5 fruit fly cellular contexts compared by ENCODE assay signal in genomic region chr3L:17907609-17908160, dm6.
TF ChIP-seq lines count a peak whose summit lies in the region.

TSS of gene Prestin (minus strand) at chr3L:17907812.
TSS of gene Wdr92 (plus strand) at chr3L:17908143.

- TF ChIP-seq CTCF in whole organism, embryonic (GFP tag; optimal IDR thresholded peaks at IDR 0.05; lab: Kevin White, UChicago): peak; percentile 56

TF ChIP-seq in whole organism, adult, 20 proteins besides CTCF, POLR2A, EP300 and RAD21:
- TF ChIP-seq CG11617 (GFP tag; optimal IDR thresholded peaks at IDR 0.05; lab: Kevin White, UChicago) (peak; percentile 40), Clk (GFP tag; optimal IDR thresholded peaks at IDR 0.05; lab: Kevin White, UChicago) (no peak), cic (GFP tag; optimal IDR thresholded peaks at IDR 0.05; lab: Kevin White, UChicago) (peak; percentile 68), CG7101 (tag; optimal IDR thresholded peaks at IDR 0.05; lab: Kevin White, UChicago) (peak; percentile 27), kay (GFP tag; lab: Kevin White, UChicago; ENCODE audit: borderline replicate concordance) (peak; percentile 69), CG12768 (GFP tag; optimal IDR thresholded peaks at IDR 0.05; lab: Kevin White, UChicago) (peak; percentile 16), Crg-1 (GFP tag; optimal IDR thresholded peaks at IDR 0.05; lab: Kevin White, UChicago) (peak; percentile 42), CG33017 (tag; optimal IDR thresholded peaks at IDR 0.05; lab: Kevin White, UChicago) (peak; percentile 16), cnc (optimal IDR thresholded peaks at IDR 0.05; lab: Kevin White, UChicago) (no peak), ovo (GFP tag; optimal IDR thresholded peaks at IDR 0.05; lab: Kevin White, UChicago) (no peak), CG14711 (tag; optimal IDR thresholded peaks at IDR 0.05; lab: Kevin White, UChicago) (peak; percentile 42), Hr96 (GFP tag; optimal IDR thresholded peaks at IDR 0.05; lab: Kevin White, UChicago) (no peak), tj (GFP tag; optimal IDR thresholded peaks at IDR 0.05; lab: Kevin White, UChicago) (peak; percentile 86), Mnt (GFP tag; optimal IDR thresholded peaks at IDR 0.05; lab: Kevin White, UChicago) (peak; percentile 67), toe (GFP tag; optimal IDR thresholded peaks at IDR 0.05; lab: Kevin White, UChicago) (peak; percentile 8), pad (GFP tag; optimal IDR thresholded peaks at IDR 0.05; lab: Kevin White, UChicago) (no peak)
TF ChIP-seq in whole organism, adult: peak in this region for 11.

TF ChIP-seq in whole organism, embryonic, 481 proteins besides CTCF, POLR2A, EP300 and RAD21 (continues in another document):
- TF ChIP-seq onecut (GFP tag; IDR thresholded peaks at IDR 0.05; lab: Robert Waterston, UW): no peak
- TF ChIP-seq zfh1 (GFP tag; IDR thresholded peaks at IDR 0.05; lab: Robert Waterston, UW): no peak
- TF ChIP-seq CG14050 (GFP tag; IDR thresholded peaks at IDR 0.05; lab: Robert Waterston, UW): no peak
- no peak for TF ChIP-seq CG30403 (GFP tag; optimal IDR thresholded peaks at IDR 0.05; lab: Kevin White, UChicago)
- no peak for TF ChIP-seq CG7786 (GFP tag; optimal IDR thresholded peaks at IDR 0.05; lab: Kevin White, UChicago)
- no peak for TF ChIP-seq toy (GFP tag; IDR thresholded peaks at IDR 0.05; lab: Robert Waterston, UW)
- no peak for TF ChIP-seq TFAM (GFP tag; optimal IDR thresholded peaks at IDR 0.05; lab: Kevin White, UChicago)
- no peak for TF ChIP-seq kay (GFP tag; optimal IDR thresholded peaks at IDR 0.05; lab: Kevin White, UChicago)
- peak; percentile 21 for TF ChIP-seq corto (GFP tag; optimal IDR thresholded peaks at IDR 0.05; lab: Kevin White, UChicago)
- no peak for TF ChIP-seq Sry-β (GFP tag; optimal IDR thresholded peaks at IDR 0.05; lab: Kevin White, UChicago)
- no peak for TF ChIP-seq oc (tag; optimal IDR thresholded peaks at IDR 0.05; lab: Kevin White, UChicago)
- TF ChIP-seq CG5953 (GFP tag; IDR thresholded peaks at IDR 0.05; lab: Robert Waterston, UW): no peak
- TF ChIP-seq CG3407 (GFP tag; optimal IDR thresholded peaks at IDR 0.05; lab: Kevin White, UChicago): no peak
- TF ChIP-seq Dfd (GFP tag; optimal IDR thresholded peaks at IDR 0.05; lab: Kevin White, UChicago): no peak
- TF ChIP-seq pita (GFP tag; optimal IDR thresholded peaks at IDR 0.05; lab: Kevin White, UChicago): no peak
- TF ChIP-seq eyg (GFP tag; optimal IDR thresholded peaks at IDR 0.05; lab: Kevin White, UChicago): no peak
- TF ChIP-seq CG7928 (GFP tag; optimal IDR thresholded peaks at IDR 0.05; lab: Kevin White, UChicago): no peak
- no peak for TF ChIP-seq Ravus (GFP tag; IDR thresholded peaks at IDR 0.05; lab: Robert Waterston, UW)
- peak; percentile 59 to 98 for TF ChIP-seq crp (GFP tag; optimal IDR thresholded peaks at IDR 0.05; lab: Kevin White, UChicago)
- TF ChIP-seq Ada2b (GFP tag; IDR thresholded peaks at IDR 0.05; lab: Robert Waterston, UW): no peak

TF ChIP-seq in whole organism, prepupa, 60 proteins besides CTCF, POLR2A, EP300 and RAD21 (continues in another document):
- TF ChIP-seq CG11902 (GFP tag; optimal IDR thresholded peaks at IDR 0.05; lab: Kevin White, UChicago) (no peak), CG4318 (GFP tag; optimal IDR thresholded peaks at IDR 0.05; lab: Kevin White, UChicago) (no peak), Sox102F (GFP tag; optimal IDR thresholded peaks at IDR 0.05; lab: Kevin White, UChicago) (peak; percentile 35), CG10669 (GFP tag; optimal IDR thresholded peaks at IDR 0.05; lab: Kevin White, UChicago) (peak; percentile 30), CG6276 (GFP tag; optimal IDR thresholded peaks at IDR 0.05; lab: Kevin White, UChicago) (no peak), vri (GFP tag; optimal IDR thresholded peaks at IDR 0.05; lab: Kevin White, UChicago) (peak; percentile 76), Ets96B (tag; optimal IDR thresholded peaks at IDR 0.05; lab: Kevin White, UChicago) (no peak), CG8119 (GFP tag; IDR thresholded peaks at IDR 0.05; lab: Robert Waterston, UW) (no peak; the same call in 2 of the 3 replicates), cyc (GFP tag; optimal IDR thresholded peaks at IDR 0.05; lab: Kevin White, UChicago) (peak; percentile 2), OdsH (GFP tag; optimal IDR thresholded peaks at IDR 0.05; lab: Kevin White, UChicago) (peak; percentile 8), Hr4 (GFP tag; optimal IDR thresholded peaks at IDR 0.05; lab: Kevin White, UChicago) (no peak), CG15336 (GFP tag; IDR thresholded peaks at IDR 0.05; lab: Robert Waterston, UW) (peak; percentile 57; the same call in 1 of the 2 replicates), Sox14 (GFP tag; optimal IDR thresholded peaks at IDR 0.05; lab: Kevin White, UChicago) (peak; percentile 52), CG10631 (GFP tag; optimal IDR thresholded peaks at IDR 0.05; lab: Kevin White, UChicago) (no peak), CG34406 (GFP tag; optimal IDR thresholded peaks at IDR 0.05; lab: Kevin White, UChicago) (no peak), CG6808 (GFP tag; optimal IDR thresholded peaks at IDR 0.05; lab: Kevin White, UChicago) (peak; percentile 36), Sox15 (GFP tag; optimal IDR thresholded peaks at IDR 0.05; lab: Kevin White, UChicago) (no peak), pdm3 (GFP tag; optimal IDR thresholded peaks at IDR 0.05; lab: Kevin White, UChicago) (no peak), acj6 (GFP tag; optimal IDR thresholded peaks at IDR 0.05; lab: Kevin White, UChicago) (no peak), Gug (GFP tag; IDR thresholded peaks at IDR 0.05; lab: Robert Waterston, UW) (no peak)

TF ChIP-seq in whole organism, pupa, 21 proteins besides CTCF, POLR2A, EP300 and RAD21:
- TF ChIP-seq CG15710 (tag; optimal IDR thresholded peaks at IDR 0.05; lab: Kevin White, UChicago) (peak; percentile 28), CG34367 (tag; optimal IDR thresholded peaks at IDR 0.05; lab: Kevin White, UChicago) (peak; percentile 37), Ets98B (GFP tag; IDR thresholded peaks at IDR 0.05; lab: Robert Waterston, UW) (peak; percentile 53; the same call in 1 of the 2 replicates), CG8301 (tag; optimal IDR thresholded peaks at IDR 0.05; lab: Kevin White, UChicago) (peak; percentile 29), CG13204 (GFP tag; optimal IDR thresholded peaks at IDR 0.05; lab: Kevin White, UChicago) (no peak), rn (GFP tag; IDR thresholded peaks at IDR 0.05; lab: Robert Waterston, UW) (no peak), Pif1B (GFP tag; optimal IDR thresholded peaks at IDR 0.05; lab: Kevin White, UChicago) (peak; percentile 16), fd96Ca (GFP tag; IDR thresholded peaks at IDR 0.05; lab: Robert Waterston, UW) (no peak), CG8159 (tag; optimal IDR thresholded peaks at IDR 0.05; lab: Kevin White, UChicago) (no peak), CG12605 (GFP tag; IDR thresholded peaks at IDR 0.05; lab: Robert Waterston, UW) (peak; percentile 64), gl (tag; optimal IDR thresholded peaks at IDR 0.05; lab: Kevin White, UChicago) (peak; percentile 60), CG10348 (GFP tag; IDR thresholded peaks at IDR 0.05; lab: Robert Waterston, UW) (no peak), Pif1A (GFP tag; optimal IDR thresholded peaks at IDR 0.05; lab: Kevin White, UChicago) (no peak), CG14655 (GFP tag; optimal IDR thresholded peaks at IDR 0.05; lab: Kevin White, UChicago) (no peak), Snoo (tag; optimal IDR thresholded peaks at IDR 0.05; lab: Kevin White, UChicago) (peak; percentile 32), CG4496 (GFP tag; IDR thresholded peaks at IDR 0.05; lab: Robert Waterston, UW) (peak; percentile 64; the same call in 2 of the 3 replicates), CG17806 (tag; optimal IDR thresholded peaks at IDR 0.05; lab: Kevin White, UChicago) (peak; percentile 13), CG9948 (tag; optimal IDR thresholded peaks at IDR 0.05; lab: Kevin White, UChicago) (no peak), EcR (GFP tag; optimal IDR thresholded peaks at IDR 0.05; lab: Kevin White, UChicago) (peak; percentile 69), D1 (tag; optimal IDR thresholded peaks at IDR 0.05; lab: Kevin White, UChicago) (peak; percentile 31), CG32121 (GFP tag; IDR thresholded peaks at IDR 0.05; lab: Robert Waterston, UW) (peak; percentile 46; the same call in 1 of the 2 replicates)

TF ChIP-seq in whole organism, wandering third instar larva, 38 proteins besides CTCF, POLR2A, EP300 and RAD21 (continues in another document):
- TF ChIP-seq Abd-B (GFP tag; optimal IDR thresholded peaks at IDR 0.05; lab: Kevin White, UChicago) (no peak), OdsH (GFP tag; optimal IDR thresholded peaks at IDR 0.05; lab: Kevin White, UChicago) (no peak), dmrt93B (GFP tag; optimal IDR thresholded peaks at IDR 0.05; lab: Kevin White, UChicago) (no peak), CG32264 (GFP tag; optimal IDR thresholded peaks at IDR 0.05; lab: Kevin White, UChicago) (no peak), Dif (GFP tag; optimal IDR thresholded peaks at IDR 0.05; lab: Kevin White, UChicago; ENCODE audit: partially characterized antibody) (peak; percentile 25), ey (GFP tag; optimal IDR thresholded peaks at IDR 0.05; lab: Kevin White, UChicago) (peak; percentile 9), Hnf4 (GFP tag; optimal IDR thresholded peaks at IDR 0.05; lab: Kevin White, UChicago) (peak; percentile 52), HLH106 (tag; optimal IDR thresholded peaks at IDR 0.05; lab: Kevin White, UChicago) (peak; percentile 0), br (GFP tag; optimal IDR thresholded peaks at IDR 0.05; lab: Kevin White, UChicago) (peak; percentile 8), CrebA (GFP tag; optimal IDR thresholded peaks at IDR 0.05; lab: Kevin White, UChicago; ENCODE audit: borderline replicate concordance) (no peak), Hr83 (GFP tag; optimal IDR thresholded peaks at IDR 0.05; lab: Kevin White, UChicago; ENCODE audit: poor library complexity, severe bottlenecking) (peak; percentile 73), Rel (GFP tag; optimal IDR thresholded peaks at IDR 0.05; lab: Kevin White, UChicago) (no peak), Rel (tag; optimal IDR thresholded peaks at IDR 0.05; lab: Kevin White, UChicago) (peak; percentile 63), brk (GFP tag; optimal IDR thresholded peaks at IDR 0.05; lab: Kevin White, UChicago) (peak; percentile 75), lola (GFP tag; optimal IDR thresholded peaks at IDR 0.05; lab: Kevin White, UChicago) (no peak), h (GFP tag; optimal IDR thresholded peaks at IDR 0.05; lab: Kevin White, UChicago) (peak; percentile 58), sage (GFP tag; optimal IDR thresholded peaks at IDR 0.05; lab: Kevin White, UChicago) (peak; percentile 40), Dfd (GFP tag; optimal IDR thresholded peaks at IDR 0.05; lab: Kevin White, UChicago) (no peak), dsf (GFP tag; optimal IDR thresholded peaks at IDR 0.05; lab: Kevin White, UChicago; ENCODE audit: borderline replicate concordance) (peak; percentile 17), Sp1 (GFP tag; optimal IDR thresholded peaks at IDR 0.05; lab: Kevin White, UChicago) (peak; percentile 53), Jra (GFP tag; optimal IDR thresholded peaks at IDR 0.05; lab: Kevin White, UChicago) (peak; percentile 12), usp (GFP tag; optimal IDR thresholded peaks at IDR 0.05; lab: Kevin White, UChicago) (no peak), Myc (optimal IDR thresholded peaks at IDR 0.05; lab: Kevin White, UChicago) (no peak), N (GFP tag; optimal IDR thresholded peaks at IDR 0.05; lab: Kevin White, UChicago) (no peak), sv (GFP tag; optimal IDR thresholded peaks at IDR 0.05; lab: Kevin White, UChicago) (no peak)
